Worm (Caenorhabditis elegans) whole organism, late embryonic: ENCODE results near the gene ilys-1.

Source experiments
- F13H6.1 ChIP-seq: sonication (generic microtip); optimal IDR thresholded peaks from 2 replicates; lab custom pipeline; 2016; ENCODE audit warnings: missing genetic modification characterization, missing compliant biosample characterization
- K02D7.2 ChIP-seq: sonication (generic microtip); optimal IDR thresholded peaks from 2 replicates; lab custom pipeline; 2017; ENCODE audit warnings: mild to moderate bottlenecking, missing genetic modification characterization, missing compliant biosample characterization
- K09A11.1 ChIP-seq: sonication (generic microtip); optimal IDR thresholded peaks from 2 replicates; lab custom pipeline; 2017; ENCODE audit warnings: antibody characterized with exemption, mild to moderate bottlenecking, missing genetic modification characterization, missing compliant biosample characterization; ENCODE audit not compliant: insufficient read depth
- ahr-1 ChIP-seq: sonication (generic microtip); optimal IDR thresholded peaks from 2 replicates; lab custom pipeline; 2016; ENCODE audit warnings: missing genetic modification characterization, missing compliant biosample characterization
- ceh-14 ChIP-seq: sonication (generic microtip); optimal IDR thresholded peaks from 2 replicates; lab custom pipeline; 2016; ENCODE audit warnings: missing genotype, missing genetic modification characterization, missing compliant biosample characterization
- ceh-18 ChIP-seq: sonication (generic microtip); optimal IDR thresholded peaks from 2 replicates; lab custom pipeline; 2016; ENCODE audit warnings: missing genetic modification characterization, missing compliant biosample characterization
- ceh-19 ChIP-seq: fragments of 200-800 bp; sonication (Bioruptor generic); optimal IDR thresholded peaks from 2 replicates; lab custom pipeline; 2018; ENCODE audit warnings: mild to moderate bottlenecking, missing genetic modification characterization, missing compliant biosample characterization
- ceh-2 ChIP-seq: sonication (generic microtip); optimal IDR thresholded peaks from 2 replicates; lab custom pipeline; 2016; ENCODE audit warnings: missing genotype, missing genetic modification characterization, missing compliant biosample characterization
- ceh-22 ChIP-seq: sonication (generic microtip); optimal IDR thresholded peaks from 2 replicates; lab custom pipeline; 2017; ENCODE audit warnings: missing biosample characterization, missing genetic modification characterization
- ceh-45 ChIP-seq: fragments of 200-800 bp; sonication (Bioruptor generic); IDR thresholded peaks from 2 replicates; pipeline ENCODE4 v1.3.6; 2022; ENCODE audit warnings: missing genetic modification reagents, missing genetic modification characterization, missing compliant biosample characterization
- ceh-9 ChIP-seq: sonication (generic microtip); optimal IDR thresholded peaks from 2 replicates; lab custom pipeline; 2016; ENCODE audit warnings: mild to moderate bottlenecking, missing genetic modification characterization, inconsistent platforms, missing compliant biosample characterization
- dve-1 ChIP-seq: sonication (generic microtip); optimal IDR thresholded peaks from 2 replicates; lab custom pipeline; 2017; ENCODE audit warnings: antibody characterized with exemption, mild to moderate bottlenecking, missing genetic modification characterization, missing compliant biosample characterization
- elt-2 ChIP-seq: sonication (generic microtip); optimal IDR thresholded peaks from 2 replicates; lab custom pipeline; 2016; ENCODE audit warnings: missing genetic modification reagents, missing genetic modification characterization, missing compliant biosample characterization
- elt-4 ChIP-seq: sonication (generic microtip); optimal IDR thresholded peaks from 2 replicates; lab custom pipeline; 2016; ENCODE audit warnings: missing genetic modification characterization, missing compliant biosample characterization
- eyg-1 ChIP-seq: sonication (generic microtip); optimal IDR thresholded peaks from 2 replicates; lab custom pipeline; 2016; ENCODE audit warnings: missing genotype, missing genetic modification characterization, missing compliant biosample characterization
- fax-1 ChIP-seq: sonication (generic microtip); optimal IDR thresholded peaks from 2 replicates; lab custom pipeline; 2016; ENCODE audit warnings: missing genotype, missing genetic modification characterization, missing compliant biosample characterization
- fkh-6 ChIP-seq: sonication (generic microtip); optimal IDR thresholded peaks from 2 replicates; lab custom pipeline; 2016; ENCODE audit warnings: missing genetic modification characterization, missing compliant biosample characterization
- gmeb-2 ChIP-seq: sonication (generic microtip); optimal IDR thresholded peaks from 2 replicates; lab custom pipeline; 2016; ENCODE audit warnings: missing genetic modification characterization, inconsistent platforms, missing compliant biosample characterization
- hlh-13 ChIP-seq: fragments of 200-800 bp; sonication (Bioruptor generic); optimal IDR thresholded peaks from 2 replicates; lab custom pipeline; 2018; ENCODE audit warnings: mild to moderate bottlenecking, missing genetic modification characterization, missing compliant biosample characterization
- madf-2 ChIP-seq: sonication (generic microtip); optimal IDR thresholded peaks from 2 replicates; lab custom pipeline; 2017; ENCODE audit warnings: missing genetic modification characterization, missing compliant biosample characterization
- mec-3 ChIP-seq: sonication (generic microtip); optimal IDR thresholded peaks from 2 replicates; lab custom pipeline; 2016; ENCODE audit warnings: borderline replicate concordance, missing genetic modification characterization, missing compliant biosample characterization
- nfya-1 ChIP-seq: sonication (generic microtip); optimal IDR thresholded peaks from 2 replicates; lab custom pipeline; 2017; ENCODE audit warnings: missing genetic modification characterization, mild to moderate bottlenecking, missing compliant biosample characterization, antibody characterized with exemption, moderate library complexity
- pat-9 ChIP-seq: fragments of 200-800 bp; sonication (Bioruptor generic); optimal IDR thresholded peaks from 2 replicates; lab custom pipeline; 2018; ENCODE audit warnings: mild to moderate bottlenecking, missing genetic modification characterization, moderate library complexity, missing compliant biosample characterization
- pha-4 ChIP-seq: fragments of 150-350 bp; optimal IDR thresholded peaks from 2 replicates; lab custom pipeline; 2018; ENCODE audit warnings: missing biosample characterization, missing genetic modification reagents, missing genetic modification characterization
- pros-1 ChIP-seq: fragments of 150-350 bp; optimal IDR thresholded peaks from 2 replicates; lab custom pipeline; 2014; ENCODE audit warnings: missing biosample characterization, missing genetic modification reagents, missing genetic modification characterization
- syd-9 ChIP-seq: sonication (generic microtip); optimal IDR thresholded peaks from 2 replicates; lab custom pipeline; 2016; ENCODE audit warnings: mild to moderate bottlenecking, missing genetic modification characterization, moderate library complexity, missing compliant biosample characterization
- tbx-2 ChIP-seq: sonication (generic microtip); optimal IDR thresholded peaks from 2 replicates; lab custom pipeline; 2016; ENCODE audit warnings: missing genetic modification characterization, missing compliant biosample characterization
- unc-42 ChIP-seq: sonication (generic microtip); optimal IDR thresholded peaks from 2 replicates; lab custom pipeline; 2016; ENCODE audit warnings: missing genotype, missing genetic modification characterization, missing compliant biosample characterization
- unc-55 ChIP-seq: sonication (generic microtip); optimal IDR thresholded peaks from 2 replicates; lab custom pipeline; 2017; ENCODE audit warnings: missing biosample characterization, missing genetic modification reagents, missing genetic modification characterization

ilys-1 gene

DNA sequence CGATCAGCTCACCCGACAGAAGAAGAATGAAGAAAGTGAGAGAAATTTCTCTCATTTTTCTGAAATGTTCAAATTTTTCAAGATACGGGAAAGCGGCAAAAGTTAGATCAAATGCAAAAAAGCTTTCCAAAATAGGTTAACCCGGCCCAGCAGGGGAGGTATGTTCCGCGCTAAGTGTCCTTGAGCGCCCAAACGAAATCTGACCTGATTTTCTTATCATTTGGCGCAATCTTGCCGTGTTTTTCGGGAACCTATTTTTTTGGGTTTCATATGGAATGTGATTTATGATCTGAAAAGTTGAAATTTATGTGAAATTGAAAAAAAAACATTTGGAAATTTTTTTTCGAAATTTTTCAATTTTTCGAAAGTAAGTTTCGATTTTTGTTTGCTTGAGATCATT, 6.9 kb upstream of the ilys-1 start, which contains the start of gene cdh-10:
cdh-10 (minus strand) TSS at position 59 of the 400 bp plus-strand sequence.
- TF ChIP-seq hlh-13 (GFP tag; lab: Kevin White, UChicago) (no peak), ceh-14 (tag; lab: Kevin White, UChicago) (no peak), pros-1 (no peak), eyg-1 (no peak)

ce11 chrIV:2464156-2464555, 6.1 kb upstream of the ilys-1 start, which contains the start of gene ilys-3:
Gene ilys-3 (plus strand): TSS chrIV:2464456.
- TF ChIP-seq ceh-45 (GFP tag; lab: Robert Waterston, UW), result no peak

- TF ChIP-seq mec-3 (tag; lab: Kevin White, UChicago) (no peak), elt-2 (no peak), ceh-18 (tag; lab: Kevin White, UChicago) (no peak), ceh-2 (tag; lab: Kevin White, UChicago) (no peak), K09A11.1 (no peak), ceh-19 (no peak), tbx-2 (tag; lab: Kevin White, UChicago) (no peak), syd-9 (tag; lab: Kevin White, UChicago) (no peak), madf-2 (no peak), elt-4 (tag; lab: Kevin White, UChicago) (no peak), pha-4 (no peak), nfya-1 (tag; lab: Kevin White, UChicago) (no peak), pat-9 (no peak), fkh-6 (tag; lab: Kevin White, UChicago) (no peak)
Measured at ce11 chrIV:2466249-2466648, 4.0 kb upstream of the ilys-1 start.

DNA sequence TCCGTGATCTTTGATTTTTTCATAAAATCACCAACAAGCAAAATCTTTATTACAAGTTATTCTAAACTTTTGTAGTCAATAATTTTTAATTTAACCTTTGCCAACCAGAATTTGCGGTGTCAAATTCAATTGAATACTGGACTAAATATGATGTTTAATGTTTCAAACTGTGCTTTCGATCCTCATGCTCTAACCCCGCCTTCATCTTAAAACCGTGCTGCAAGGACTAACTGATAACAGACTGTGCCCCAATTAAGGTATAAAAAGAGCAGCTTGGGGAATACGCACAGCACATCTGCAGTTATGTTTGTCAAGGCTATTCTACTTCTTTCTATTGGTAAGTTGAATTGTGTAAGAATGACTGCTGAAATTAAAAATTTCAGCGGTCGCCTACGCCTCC, 2.8 kb upstream of the ilys-1 start, which contains the start of gene ilys-2:
ilys-2 (plus strand) TSS at position 301 of the 400 bp plus-strand sequence.
- TF ChIP-seq madf-2 (no peak), unc-42 (tag; lab: Kevin White, UChicago) (no peak), ahr-1 (tag; lab: Kevin White, UChicago) (no peak), elt-2 (no peak)

DNA sequence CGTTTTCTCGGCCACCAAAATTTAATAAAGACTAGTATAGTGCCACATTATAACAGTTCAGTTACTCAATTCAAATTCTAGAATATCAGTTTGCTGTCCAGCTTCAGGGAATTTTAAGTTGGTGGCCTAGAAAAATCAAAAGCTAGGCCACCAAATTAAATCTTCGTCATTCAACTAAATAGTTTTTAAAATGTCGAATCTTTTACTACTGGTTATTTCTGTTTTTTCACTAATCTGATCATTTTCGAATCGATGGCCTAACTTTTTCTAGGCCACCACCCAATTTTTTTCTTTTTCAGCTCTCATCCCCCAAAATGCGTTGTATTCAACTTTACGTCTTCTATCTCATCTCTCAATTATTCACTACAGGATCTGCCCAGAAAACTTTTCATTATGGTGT, 6.2 kb downstream of the ilys-1 start, which contains the start of gene grd-16:
grd-16 (plus strand) TSS at position 301 of the 400 bp plus-strand sequence.
- TF ChIP-seq unc-55, result no peak
- TF ChIP-seq mec-3 (tag; lab: Kevin White, UChicago), result no peak

ce11 chrIV:2481955-2482354, 11.7 kb downstream of the ilys-1 start, which contains the start of gene Y69A2AL.2:
Gene Y69A2AL.2 (plus strand): TSS chrIV:2482255.
- TF ChIP-seq elt-4 (tag; lab: Kevin White, UChicago) (no peak), madf-2 (no peak), ceh-14 (tag; lab: Kevin White, UChicago) (no peak), fax-1 (tag; lab: Kevin White, UChicago) (no peak), ceh-22 (tag; lab: Kevin White, UChicago) (no peak), hlh-13 (GFP tag; lab: Kevin White, UChicago) (no peak), tbx-2 (tag; lab: Kevin White, UChicago) (no peak), F13H6.1 (no peak)

ce11 chrIV:2488520-2488919, 18.3 kb downstream of the ilys-1 start, which contains the start of gene Y69A2AR.19:
Gene Y69A2AR.19 (plus strand): TSS chrIV:2488820.
- TF ChIP-seq ceh-14 (tag; lab: Kevin White, UChicago), result no peak
- TF ChIP-seq ceh-9, result no peak
- no peak for TF ChIP-seq ceh-2 (tag; lab: Kevin White, UChicago)
- no peak for TF ChIP-seq K02D7.2 (tag; lab: Kevin White, UChicago)
- TF ChIP-seq ceh-19, result no peak
- no peak for TF ChIP-seq dve-1
- TF ChIP-seq gmeb-2 (tag; lab: Kevin White, UChicago), result no peak
